Fruit fly (Drosophila melanogaster) S2 (cell line): ENCODE data around the gene a10.

Experiments used
- CG8478 ChIP-seq: fragments of >200 bp; optimal IDR thresholded peaks from 2 replicates; lab custom pipeline; 2018
- CTCF ChIP-seq, 2 experiments: fragments of >200 bp; optimal IDR thresholded peaks; 2 replicates each; lab custom pipeline; 2018

DNA sequence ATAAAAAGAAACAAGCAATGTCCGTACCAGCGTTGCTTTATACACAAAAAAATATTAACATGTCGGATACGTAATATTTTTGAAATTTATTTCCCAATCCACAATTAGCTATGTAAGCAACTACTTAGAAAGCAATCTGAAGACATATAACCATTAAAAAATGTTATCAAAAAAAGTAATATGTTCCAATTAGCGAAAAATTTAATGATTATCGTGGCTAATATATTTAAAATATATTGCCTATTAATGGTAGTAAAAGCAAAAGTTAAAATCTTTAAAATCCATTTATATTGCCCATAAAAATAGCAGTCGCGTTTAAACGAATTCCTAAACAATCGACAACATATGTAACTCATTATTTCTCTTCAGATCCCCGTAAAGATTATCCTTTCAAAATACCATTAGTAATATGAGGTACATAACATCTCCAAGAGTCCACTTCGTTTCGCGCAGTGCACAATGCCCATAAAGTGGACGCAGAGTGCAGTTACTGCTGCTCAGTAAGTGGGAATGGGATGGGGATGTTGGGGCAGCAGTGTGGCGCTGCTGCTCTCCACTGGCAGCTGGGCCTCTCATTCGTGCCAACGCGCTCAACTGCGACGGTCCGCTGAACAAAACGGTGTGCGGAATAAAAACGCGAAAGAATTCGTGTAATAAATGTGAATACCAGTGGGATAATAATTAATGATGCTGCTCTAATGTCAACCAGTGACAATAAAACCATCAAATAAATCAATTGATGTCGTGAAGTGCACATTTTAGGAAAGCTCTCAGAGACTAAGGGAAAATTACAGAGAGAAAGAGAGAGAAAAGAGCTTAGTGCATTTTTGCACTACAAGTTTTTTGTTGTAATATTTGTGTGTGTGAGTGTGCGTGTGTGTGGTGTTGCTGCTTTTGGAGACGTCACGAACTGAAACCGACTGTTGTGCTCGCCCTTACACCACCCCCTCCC lies 37.2 kb downstream of the a10 start:
- TF ChIP-seq CG8478 (lab: Kevin White, UChicago) (no peak), CTCF (optimal IDR thresholded peaks at IDR 0.05; lab: Kevin White, UChicago) (no peak)
